Fruit fly (Drosophila melanogaster) Kc167 (cell line): Measurements from ENCODE around the gene Bet5.

Experiments used
- Myc ChIP-seq: fragments of >200 bp; optimal IDR thresholded peaks from 2 replicates; lab custom pipeline; 2017; ENCODE audit warnings: missing external identifiers
- Sin3A ChIP-seq: fragments of >200 bp; optimal IDR thresholded peaks from 2 replicates; lab custom pipeline; 2018; ENCODE audit warnings: missing external identifiers
- h ChIP-seq: fragments of >200 bp; optimal IDR thresholded peaks from 3 replicates; lab custom pipeline; 2018; ENCODE audit warnings: missing external identifiers
- insv ChIP-seq: fragments of >200 bp; optimal IDR thresholded peaks from 3 replicates; lab custom pipeline; 2018; ENCODE audit warnings: missing external identifiers
- psq ChIP-seq: fragments of >200 bp; optimal IDR thresholded peaks from 2 replicates; lab custom pipeline; 2017; ENCODE audit warnings: missing external identifiers
- ttk ChIP-seq: sonication (Bioruptor generic); optimal IDR thresholded peaks from 2 replicates; lab custom pipeline; 2017; ENCODE audit warnings: missing external identifiers

dm6 chr3R:30175045-30175589 is 4.9 kb upstream of the Bet5 start:
- no peak for TF ChIP-seq insv (lab: Kevin White, UChicago)
- no peak for TF ChIP-seq Myc (lab: Kevin White, UChicago)
- no peak for TF ChIP-seq psq
- no peak for TF ChIP-seq Sin3A (lab: Kevin White, UChicago)
- no peak for TF ChIP-seq ttk (lab: Kevin White, UChicago)
- TF ChIP-seq h (lab: Kevin White, UChicago) = no peak
